Worm (Caenorhabditis elegans) whole organism, early embryonic: ENCODE data around the gene chtb-3.

Experiments used
- ama-1 ChIP-seq: fragments of 150-350 bp; optimal IDR thresholded peaks from 2 replicates; lab custom pipeline; 2014
- tra-4 ChIP-seq: sonication (generic microtip); optimal IDR thresholded peaks from 2 replicates; lab custom pipeline; 2017; ENCODE audit warnings: missing genetic modification characterization, missing compliant biosample characterization

DNA sequence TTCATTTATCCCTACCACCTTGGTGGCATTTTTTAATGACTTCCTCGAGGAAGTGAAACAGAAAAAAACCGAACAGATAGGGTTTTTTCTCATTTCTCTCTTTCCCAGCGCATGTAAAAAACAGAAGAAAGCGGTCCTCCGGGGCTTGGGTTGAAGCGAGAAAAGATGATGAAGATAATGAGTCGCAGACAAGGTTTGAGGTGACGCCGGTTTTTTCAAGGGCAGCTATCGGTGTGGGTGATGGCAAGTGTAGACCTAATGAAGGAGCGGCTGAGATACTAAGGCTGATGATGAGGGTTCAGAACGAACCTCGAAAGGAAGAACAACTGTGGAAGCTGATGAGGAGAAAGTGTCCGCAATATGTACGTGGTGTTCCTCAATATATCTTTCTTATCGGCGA, 1.4 kb upstream of the chtb-3 start:
- TF ChIP-seq tra-4 (tag; lab: Kevin White, UChicago): no peak
- TF ChIP-seq ama-1 (lab: Kevin White, UChicago): no peak
